Worm (Caenorhabditis elegans) whole organism, L3 larva: ENCODE data around the gene F59A6.2.

ENCODE experiments used
- ceh-16 ChIP-seq: sonication (generic microtip); optimal IDR thresholded peaks from 2 replicates; lab custom pipeline; 2017; ENCODE audit warnings: missing biosample characterization, missing genetic modification characterization
- elt-3 ChIP-seq, 3 experiments: fragments of 150-350 bp in 1 of 3; sonication (generic microtip) in 2 of 3; optimal IDR thresholded peaks; 2 replicates in 2 of 3; 4 replicates in 1 of 3; lab custom pipeline; 2014 to 2017; ENCODE audit warnings: missing biosample characterization in 3 of 3, missing genetic modification characterization in 3 of 3
- eor-1 ChIP-seq, 2 experiments: fragments of 150-350 bp; optimal IDR thresholded peaks; 2 replicates each; lab custom pipeline; 2014 to 2018; ENCODE audit warnings: missing biosample characterization in 2 of 2, missing genetic modification characterization in 2 of 2
- fkh-10 ChIP-seq: sonication (generic microtip); optimal IDR thresholded peaks from 2 replicates; lab custom pipeline; 2017; ENCODE audit warnings: missing biosample characterization, missing genetic modification reagents, missing genetic modification characterization
- nhr-11 ChIP-seq: fragments of 150-350 bp; optimal IDR thresholded peaks from 2 replicates; lab custom pipeline; 2014; ENCODE audit warnings: missing biosample characterization, missing genetic modification characterization
- ztf-4 ChIP-seq: fragments of 150-350 bp; optimal IDR thresholded peaks from 2 replicates; lab custom pipeline; 2014; ENCODE audit warnings: missing biosample characterization, missing genetic modification characterization

ce11 chrII:5046209-5047200 lies 32.0 kb downstream of the F59A6.2 start:
- TF ChIP-seq fkh-10 (peak; percentile 90), eor-1 (tag; optimal IDR thresholded peaks at IDR 0.05; lab: Kevin White, UChicago) (no peak), ceh-16 (tag; lab: Kevin White, UChicago) (no peak), elt-3 (tag; optimal IDR thresholded peaks at IDR 0.05; lab: Kevin White, UChicago) (no peak), ztf-4 (no peak), nhr-11 (tag; lab: Kevin White, UChicago) (no peak)
